Fruit fly (Drosophila melanogaster): ENCODE data around the gene CG12105.

The CG12105 gene

dm6 chr3L:1639185-1639812, 23.7 kb upstream of the CG12105 start, which contains the start of the genes Mettl2 and Bgb (continued):
- peak; percentile 48 for TF ChIP-seq NK7.1 (GFP tag; optimal IDR thresholded peaks at IDR 0.05)
- peak; percentile 45 for TF ChIP-seq repo (GFP tag; optimal IDR thresholded peaks at IDR 0.05)
- peak; percentile 86 for TF ChIP-seq tgo (GFP tag; IDR thresholded peaks at IDR 0.05)
- TF ChIP-seq kni (GFP tag; optimal IDR thresholded peaks at IDR 0.05): peak; percentile 25
- TF ChIP-seq Kr (GFP tag; optimal IDR thresholded peaks at IDR 0.05): no peak
- peak; percentile 75 for TF ChIP-seq CG1647 (GFP tag; optimal IDR thresholded peaks at IDR 0.05)
- TF ChIP-seq Blimp-1 (GFP tag; optimal IDR thresholded peaks at IDR 0.05): no peak
- TF ChIP-seq chinmo (GFP tag; IDR thresholded peaks at IDR 0.05; ENCODE audit: partially characterized antibody): no peak
- TF ChIP-seq CrebB (tag; optimal IDR thresholded peaks at IDR 0.05): no peak
- peak; percentile 89 for TF ChIP-seq BEAF-32 (GFP tag; optimal IDR thresholded peaks at IDR 0.05)
- TF ChIP-seq CG10565 (GFP tag; optimal IDR thresholded peaks at IDR 0.05): peak; percentile 1
- TF ChIP-seq CG31388 (GFP tag; optimal IDR thresholded peaks at IDR 0.05): peak; percentile 43
- peak; percentile 75 for TF ChIP-seq CG14014 (GFP tag; IDR thresholded peaks at IDR 0.05)
- TF ChIP-seq CG3281 (GFP tag; optimal IDR thresholded peaks at IDR 0.05): peak; percentile 63
- TF ChIP-seq CG17829 (tag; optimal IDR thresholded peaks at IDR 0.05): peak; percentile 77
- TF ChIP-seq CG17612 (GFP tag; IDR thresholded peaks at IDR 0.05): peak; percentile 69
- TF ChIP-seq Sox100B (GFP tag; optimal IDR thresholded peaks at IDR 0.05): no peak
- peak; percentile 42 for TF ChIP-seq stwl (tag; optimal IDR thresholded peaks at IDR 0.05)
- TF ChIP-seq ash1 (GFP tag; optimal IDR thresholded peaks at IDR 0.05): no peak
- TF ChIP-seq CG12659 (GFP tag; optimal IDR thresholded peaks at IDR 0.05): peak; percentile 78
- TF ChIP-seq CG15601 (tag; optimal IDR thresholded peaks at IDR 0.05): no peak
- no peak for TF ChIP-seq Dfd (GFP tag; optimal IDR thresholded peaks at IDR 0.05)
- TF ChIP-seq CG3847 (GFP tag; IDR thresholded peaks at IDR 0.05): peak; percentile 82
- TF ChIP-seq CG3163 (GFP tag; optimal IDR thresholded peaks at IDR 0.05): peak; percentile 49
- TF ChIP-seq CG16779 (GFP tag; IDR thresholded peaks at IDR 0.05): peak; percentile 68; the same call in 1 of the 2 replicates
- no peak for TF ChIP-seq fd102C (GFP tag; optimal IDR thresholded peaks at IDR 0.05)
- peak; percentile 78 for TF ChIP-seq Mrtf (GFP tag; IDR thresholded peaks at IDR 0.05)
- TF ChIP-seq CG4404 (GFP tag; IDR thresholded peaks at IDR 0.05): peak; percentile 90
- TF ChIP-seq Hey (tag; optimal IDR thresholded peaks at IDR 0.05): no peak
- TF ChIP-seq exex (tag; optimal IDR thresholded peaks at IDR 0.05): no peak
- TF ChIP-seq CG13123 (GFP tag; optimal IDR thresholded peaks at IDR 0.05): peak; percentile 50
- TF ChIP-seq salm (tag; optimal IDR thresholded peaks at IDR 0.05): no peak
- peak; percentile 57 for TF ChIP-seq CG2129 (GFP tag; IDR thresholded peaks at IDR 0.05; ENCODE audit: partially characterized antibody)
- peak; percentile 13 for TF ChIP-seq org-1 (GFP tag; optimal IDR thresholded peaks at IDR 0.05)
- TF ChIP-seq CG10959 (GFP tag; IDR thresholded peaks at IDR 0.05): peak; percentile 67
- no peak for TF ChIP-seq CG10321 (GFP tag; IDR thresholded peaks at IDR 0.05)
- TF ChIP-seq CG10543 (GFP tag; optimal IDR thresholded peaks at IDR 0.05): peak; percentile 51
- peak; percentile 81 for TF ChIP-seq CG12155 (GFP tag; optimal IDR thresholded peaks at IDR 0.05)

DNA sequence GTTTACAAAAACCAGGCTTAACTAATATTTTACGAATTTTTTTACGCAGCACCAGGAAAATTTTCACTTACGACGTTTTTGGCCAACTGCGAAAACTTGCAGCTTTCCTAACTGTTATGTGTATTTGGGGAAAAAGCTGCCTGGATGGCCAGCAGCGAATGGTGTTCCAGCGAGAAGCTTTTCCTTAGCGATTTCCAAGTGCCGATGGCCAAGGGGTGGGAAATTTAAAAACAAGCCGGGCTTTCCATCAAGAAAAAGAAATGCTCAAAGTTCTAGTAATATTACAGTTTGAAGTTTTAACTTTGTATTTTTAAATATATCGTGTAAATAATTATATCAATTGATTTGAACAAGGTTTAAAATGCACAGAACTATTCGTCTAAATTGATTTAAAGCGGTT, 22.1 kb upstream of the CG12105 start, which contains the start of gene nSyb:
Gene nSyb (minus strand): TSS at position 101 of the 400 bp plus-strand sequence.
- TF ChIP-seq Abd-B (GFP tag; optimal IDR thresholded peaks at IDR 0.05): no peak
- no peak for TF ChIP-seq Tbp (GFP tag; optimal IDR thresholded peaks at IDR 0.05)
- no peak for TF ChIP-seq CG11723 (GFP tag; optimal IDR thresholded peaks at IDR 0.05)
- peak; percentile 85 for TF ChIP-seq CG12155 (GFP tag; optimal IDR thresholded peaks at IDR 0.05)
- TF ChIP-seq jumu (GFP tag; optimal IDR thresholded peaks at IDR 0.05): no peak
- no peak for TF ChIP-seq CG11093 (GFP tag; IDR thresholded peaks at IDR 0.05)
- TF ChIP-seq pum (GFP tag; optimal IDR thresholded peaks at IDR 0.05): no peak
- TF ChIP-seq crp (GFP tag; optimal IDR thresholded peaks at IDR 0.05): no peak
- TF ChIP-seq CG18011 (GFP tag; optimal IDR thresholded peaks at IDR 0.05): no peak
- TF ChIP-seq pzg (GFP tag; optimal IDR thresholded peaks at IDR 0.05): peak; percentile 1
- TF ChIP-seq sim (GFP tag; IDR thresholded peaks at IDR 0.05): no peak
- no peak for TF ChIP-seq danr (GFP tag; IDR thresholded peaks at IDR 0.05)
- TF ChIP-seq CG30431 (GFP tag; optimal IDR thresholded peaks at IDR 0.05): no peak
- TF ChIP-seq bab2 (GFP tag; optimal IDR thresholded peaks at IDR 0.05): no peak
- no peak for TF ChIP-seq Vsx1 (GFP tag; optimal IDR thresholded peaks at IDR 0.05)
